Fruit fly (Drosophila melanogaster): ENCODE data around the gene CG17593.

Gene CG17593

dm6 chr2L:3493475-3493874 is 21.2 kb upstream of the CG17593 start:
- TF ChIP-seq tai (GFP tag; optimal IDR thresholded peaks at IDR 0.05) (no peak), br (GFP tag; optimal IDR thresholded peaks at IDR 0.05) (no peak), N (GFP tag; optimal IDR thresholded peaks at IDR 0.05) (no peak)

dm6 chr2L:3495465-3495864 is 19.2 kb upstream of the CG17593 start:
- TF ChIP-seq Myc (optimal IDR thresholded peaks at IDR 0.05) (no peak), sv (GFP tag; optimal IDR thresholded peaks at IDR 0.05) (no peak), jim (GFP tag; optimal IDR thresholded peaks at IDR 0.05) (no peak)

dm6 chr2L:3504851-3505250 is 9.8 kb upstream of the CG17593 start:
- TF ChIP-seq Hnf4 (GFP tag; optimal IDR thresholded peaks at IDR 0.05) (no peak), Hr78 (GFP tag; optimal IDR thresholded peaks at IDR 0.05) (no peak), Hr83 (GFP tag; optimal IDR thresholded peaks at IDR 0.05; ENCODE audit: poor library complexity, severe bottlenecking) (no peak), foxo (GFP tag; optimal IDR thresholded peaks at IDR 0.05) (no peak)

- TF ChIP-seq Vsx2 (GFP tag; optimal IDR thresholded peaks at IDR 0.05; ENCODE audit: partially characterized antibody), result no peak
- TF ChIP-seq Hr78 (GFP tag; optimal IDR thresholded peaks at IDR 0.05), result no peak
- no peak for TF ChIP-seq tai (GFP tag; optimal IDR thresholded peaks at IDR 0.05)
- no peak for TF ChIP-seq sage (GFP tag; optimal IDR thresholded peaks at IDR 0.05)
- no peak for TF ChIP-seq Jra (GFP tag; optimal IDR thresholded peaks at IDR 0.05)
- TF ChIP-seq Dfd (GFP tag; optimal IDR thresholded peaks at IDR 0.05), result no peak
- TF ChIP-seq h (GFP tag; optimal IDR thresholded peaks at IDR 0.05), result no peak
- no peak for TF ChIP-seq fru (GFP tag; optimal IDR thresholded peaks at IDR 0.05)
- TF ChIP-seq CG32264 (GFP tag; optimal IDR thresholded peaks at IDR 0.05), result no peak
- TF ChIP-seq lola (GFP tag; optimal IDR thresholded peaks at IDR 0.05), result no peak
- no peak for TF ChIP-seq HLH106 (tag; optimal IDR thresholded peaks at IDR 0.05)
- no peak for TF ChIP-seq dsf (GFP tag; optimal IDR thresholded peaks at IDR 0.05; ENCODE audit: borderline replicate concordance)
- no peak for TF ChIP-seq Hr83 (GFP tag; optimal IDR thresholded peaks at IDR 0.05; ENCODE audit: poor library complexity, severe bottlenecking)
- TF ChIP-seq Myc (optimal IDR thresholded peaks at IDR 0.05), result no peak
- TF ChIP-seq Mio (GFP tag; optimal IDR thresholded peaks at IDR 0.05), result no peak
- TF ChIP-seq rgr (GFP tag; optimal IDR thresholded peaks at IDR 0.05), result no peak
- no peak for TF ChIP-seq foxo (GFP tag; optimal IDR thresholded peaks at IDR 0.05)
- TF ChIP-seq OdsH (GFP tag; optimal IDR thresholded peaks at IDR 0.05), result no peak
These were observed 8.3 kb upstream of the CG17593 start for dm6 chr2L:3506322-3506721.

dm6 chr2L:3506806-3507205 is 7.9 kb upstream of the CG17593 start:
- no peak for TF ChIP-seq jim (GFP tag; optimal IDR thresholded peaks at IDR 0.05)

dm6 chr2L:3507209-3508164 is 7.2 kb upstream of the CG17593 start, which contains the start of gene tim:
Gene tim, minus strand, starts transcription at chr2L:3508119.
- TF ChIP-seq Rel (GFP tag; optimal IDR thresholded peaks at IDR 0.05) (no peak), Rel (tag; optimal IDR thresholded peaks at IDR 0.05) (no peak), Jra (GFP tag; optimal IDR thresholded peaks at IDR 0.05) (no peak), brk (GFP tag; optimal IDR thresholded peaks at IDR 0.05) (no peak), GATAd (GFP tag; optimal IDR thresholded peaks at IDR 0.05) (no peak), h (GFP tag; optimal IDR thresholded peaks at IDR 0.05) (no peak), sv (GFP tag; optimal IDR thresholded peaks at IDR 0.05) (no peak), CG9705 (GFP tag; optimal IDR thresholded peaks at IDR 0.05) (no peak), jim (GFP tag; optimal IDR thresholded peaks at IDR 0.05) (no peak)

dm6 chr2L:3510002-3510401 is 4.7 kb upstream of the CG17593 start, which contains the start of gene CG31954:
Gene CG31954, minus strand, starts transcription at chr2L:3510102.
- TF ChIP-seq Dif (GFP tag; optimal IDR thresholded peaks at IDR 0.05; ENCODE audit: partially characterized antibody) (no peak), usp (GFP tag; optimal IDR thresholded peaks at IDR 0.05) (no peak)
